Fruit fly (Drosophila melanogaster): Measurements from ENCODE around the gene CG5276.

Gene CG5276

dm6 chr3R:11435537-11436234 lies 4.1 kb downstream of the CG5276 start, which contains the start of the genes Exd2 and CG5281 (continued):
- TF ChIP-seq Lpt (GFP tag; optimal IDR thresholded peaks at IDR 0.05) (no peak), rib (GFP tag; IDR thresholded peaks at IDR 0.05) (no peak), tap (tag; optimal IDR thresholded peaks at IDR 0.05) (no peak), oc (tag; optimal IDR thresholded peaks at IDR 0.05) (no peak), h (optimal IDR thresholded peaks at IDR 0.05) (no peak), CG10543 (GFP tag; optimal IDR thresholded peaks at IDR 0.05) (peak; percentile 59), Dek (tag; optimal IDR thresholded peaks at IDR 0.05) (no peak), Aef1 (GFP tag; IDR thresholded peaks at IDR 0.05) (no peak), ci (GFP tag; IDR thresholded peaks at IDR 0.05) (peak; percentile 77; the same call in 2 of the 3 replicates), PHDP (tag; optimal IDR thresholded peaks at IDR 0.05) (peak; percentile 65), bigmax (GFP tag; optimal IDR thresholded peaks at IDR 0.05) (no peak), cad (GFP tag; optimal IDR thresholded peaks at IDR 0.05) (no peak), ftz-f1 (GFP tag; optimal IDR thresholded peaks at IDR 0.05) (no peak), CG8765 (GFP tag; IDR thresholded peaks at IDR 0.05) (no peak), CG14965 (GFP tag; optimal IDR thresholded peaks at IDR 0.05; ENCODE audit: borderline replicate concordance) (no peak), Lhr (GFP tag; optimal IDR thresholded peaks at IDR 0.05) (peak; percentile 64), Deaf1 (tag; optimal IDR thresholded peaks at IDR 0.05) (peak; percentile 73), CG2875 (GFP tag; optimal IDR thresholded peaks at IDR 0.05) (no peak), sqz (GFP tag; optimal IDR thresholded peaks at IDR 0.05) (no peak), ash1 (GFP tag; optimal IDR thresholded peaks at IDR 0.05) (no peak), Ssrp (tag; optimal IDR thresholded peaks at IDR 0.05) (peak; percentile 32), CG10654 (GFP tag; optimal IDR thresholded peaks at IDR 0.05) (peak; percentile 50), CHES-1-like (GFP tag; optimal IDR thresholded peaks at IDR 0.05) (peak; percentile 45), HmgD (GFP tag; optimal IDR thresholded peaks at IDR 0.05) (no peak), mld (GFP tag; IDR thresholded peaks at IDR 0.05; ENCODE audit: partially characterized antibody) (0 out of 3 replicates have a peak, but pooled peaks have one; percentile 14), Chrac-16 (GFP tag; optimal IDR thresholded peaks at IDR 0.05) (peak; percentile 68), ham (GFP tag; IDR thresholded peaks at IDR 0.05) (no peak), tll (GFP tag; optimal IDR thresholded peaks at IDR 0.05) (peak in 1 of 2 experiments; percentile 4), Abd-B (GFP tag; optimal IDR thresholded peaks at IDR 0.05) (peak; percentile 53), Awh (GFP tag; IDR thresholded peaks at IDR 0.05) (peak; percentile 34; the same call in 1 of the 2 replicates), CG2712 (tag; optimal IDR thresholded peaks at IDR 0.05) (peak; percentile 47), CG1603 (tag; optimal IDR thresholded peaks at IDR 0.05) (peak; percentile 68), usp (GFP tag; optimal IDR thresholded peaks at IDR 0.05) (no peak), CG9215 (GFP tag; IDR thresholded peaks at IDR 0.05) (no peak), Taf1 (GFP tag; IDR thresholded peaks at IDR 0.05) (no peak), CG6272 (GFP tag; IDR thresholded peaks at IDR 0.05) (no peak), CG31365 (tag; optimal IDR thresholded peaks at IDR 0.05) (no peak), Kr (GFP tag; optimal IDR thresholded peaks at IDR 0.05) (no peak), gsb-n (tag; optimal IDR thresholded peaks at IDR 0.05) (no peak), E2f1 (GFP tag; IDR thresholded peaks at IDR 0.05) (no peak), CG33213 (GFP tag; optimal IDR thresholded peaks at IDR 0.05) (peak; percentile 58), pan (optimal IDR thresholded peaks at IDR 0.05) (no peak), pan (GFP tag; optimal IDR thresholded peaks at IDR 0.05 in 1 of 2, IDR thresholded peaks at IDR 0.05 in 1 of 2) (no peak), CG5953 (GFP tag; IDR thresholded peaks at IDR 0.05) (no peak), CG32532 (GFP tag; IDR thresholded peaks at IDR 0.05) (no peak), HLH4C (GFP tag; IDR thresholded peaks at IDR 0.05; ENCODE audit: partially characterized antibody) (no peak), eyg (GFP tag; optimal IDR thresholded peaks at IDR 0.05) (peak; percentile 14), vnd (GFP tag; IDR thresholded peaks at IDR 0.05; ENCODE audit: partially characterized antibody) (no peak), org-1 (GFP tag; optimal IDR thresholded peaks at IDR 0.05) (no peak), CG7745 (tag; optimal IDR thresholded peaks at IDR 0.05) (no peak), Dbx (GFP tag; IDR thresholded peaks at IDR 0.05) (no peak)

All from whole organism, embryonic.